Fruit fly (Drosophila melanogaster) whole organism, embryonic: Measurements from ENCODE around the gene neur.
A peak's percentile ranks its signal among the peaks of the same experiment; 100 is the strongest.

ENCODE experiments used
- B-H2 ChIP-seq: fragments of 200-800 bp; sonication (Bioruptor generic); optimal IDR thresholded peaks from 2 replicates; lab custom pipeline; 2018; ENCODE audit warnings: missing biosample characterization, mild to moderate bottlenecking, missing genetic modification characterization
- Bdp1 ChIP-seq: fragments of 200-800 bp; sonication (Bioruptor generic); optimal IDR thresholded peaks from 3 replicates; lab custom pipeline; 2016; ENCODE audit warnings: missing biosample characterization, missing genetic modification characterization
- Blimp-1 ChIP-seq: fragments of 200-800 bp; sonication (Bioruptor generic); optimal IDR thresholded peaks from 3 replicates; lab custom pipeline; 2018; ENCODE audit warnings: missing biosample characterization, missing genetic modification characterization, mild to moderate bottlenecking, moderate library complexity, missing genetic modification reagents
- CG10543 ChIP-seq: fragments of 200-800 bp; sonication (Bioruptor generic); optimal IDR thresholded peaks from 3 replicates; lab custom pipeline; 2017; ENCODE audit warnings: missing biosample characterization, mild to moderate bottlenecking, missing genetic modification characterization, moderate library complexity
- CG12769 ChIP-seq: fragments of 200-800 bp; sonication (Bioruptor generic); optimal IDR thresholded peaks from 2 replicates; lab custom pipeline; 2019; ENCODE audit warnings: missing biosample characterization, mild to moderate bottlenecking, missing genetic modification characterization, moderate library complexity
- CG13287 ChIP-seq: fragments of 200-800 bp; sonication (Bioruptor generic); IDR thresholded peaks from 2 replicates; pipeline ENCODE4 v1.3.6; 2022; ENCODE audit warnings: missing biosample characterization, missing genetic modification characterization; ENCODE audit not compliant: partially characterized antibody
- CG13894 ChIP-seq: fragments of 200-800 bp; sonication (Bioruptor generic); optimal IDR thresholded peaks from 3 replicates; lab custom pipeline; 2018; ENCODE audit warnings: missing biosample characterization, mild to moderate bottlenecking, missing genetic modification characterization, moderate library complexity
- CG14014 ChIP-seq: fragments of 200-800 bp; sonication (Bioruptor generic); IDR thresholded peaks from 2 replicates; pipeline ENCODE4 v1.3.6; 2022; ENCODE audit warnings: missing biosample characterization, missing genetic modification characterization
- CG16779 ChIP-seq: fragments of 200-800 bp; sonication (Bioruptor generic); IDR thresholded peaks from 2 replicates; pipeline ENCODE4 v1.3.6; 2022; ENCODE audit warnings: missing biosample characterization, missing genetic modification characterization
- CG17385 ChIP-seq: fragments of 200-800 bp; sonication (Bioruptor generic); optimal IDR thresholded peaks from 3 replicates; lab custom pipeline; 2018; ENCODE audit warnings: missing biosample characterization, mild to moderate bottlenecking, missing genetic modification characterization
- CG18476 ChIP-seq: fragments of 200-800 bp; sonication (Bioruptor generic); optimal IDR thresholded peaks from 2 replicates; lab custom pipeline; 2016; ENCODE audit warnings: missing biosample characterization, mild to moderate bottlenecking, missing genetic modification characterization
- CG2120 ChIP-seq: fragments of 200-800 bp; sonication (Bioruptor generic); optimal IDR thresholded peaks from 3 replicates; lab custom pipeline; 2016; ENCODE audit warnings: missing biosample characterization, missing genetic modification characterization
- CG30403 ChIP-seq: fragments of 200-800 bp; sonication (Bioruptor generic); optimal IDR thresholded peaks from 3 replicates; lab custom pipeline; 2016; ENCODE audit warnings: missing biosample characterization, missing genetic modification characterization
- CG6175 ChIP-seq: fragments of 200-800 bp; sonication (Bioruptor generic); IDR thresholded peaks from 3 replicates; pipeline ENCODE4 v1.3.6; 2022; ENCODE audit warnings: missing biosample characterization, missing genetic modification characterization
- CG6765 ChIP-seq: fragments of 200-800 bp; sonication (Bioruptor generic); optimal IDR thresholded peaks from 3 replicates; lab custom pipeline; 2017; ENCODE audit warnings: missing biosample characterization, mild to moderate bottlenecking, missing genetic modification characterization
- Dbx ChIP-seq: fragments of 200-800 bp; sonication (Bioruptor generic); IDR thresholded peaks from 3 replicates; pipeline ENCODE4 v1.3.6; 2022; ENCODE audit warnings: missing biosample characterization, missing genetic modification characterization
- Deaf1 ChIP-seq: fragments of 200-800 bp; optimal IDR thresholded peaks from 3 replicates; lab custom pipeline; 2019; ENCODE audit warnings: missing biosample characterization, mild to moderate bottlenecking, missing genetic modification characterization, moderate library complexity
- Doc2 ChIP-seq: fragments of 200-800 bp; sonication (Bioruptor generic); IDR thresholded peaks from 2 replicates; pipeline ENCODE4 v1.3.6; 2022; ENCODE audit warnings: missing biosample characterization, missing genetic modification characterization
- Eip74EF ChIP-seq, 2 experiments: fragments of 200-800 bp in 1 of 2; fragments of >200 bp in 1 of 2; sonication (Bioruptor generic) in 1 of 2; optimal IDR thresholded peaks; 2 replicates each; lab custom pipeline; 2017 to 2019; ENCODE audit warnings: missing biosample characterization in 2 of 2, missing genetic modification characterization in 2 of 2, mild to moderate bottlenecking in 1 of 2, moderate library complexity in 1 of 2
- Fer1 ChIP-seq: fragments of 200-800 bp; sonication (Bioruptor generic); optimal IDR thresholded peaks from 2 replicates; lab custom pipeline; 2017; ENCODE audit warnings: missing biosample characterization, mild to moderate bottlenecking, missing genetic modification characterization
- Pdp1 ChIP-seq, 2 experiments: fragments of 200-800 bp; sonication (Bioruptor generic); optimal IDR thresholded peaks; 3 replicates each; lab custom pipeline; 2016; ENCODE audit warnings: missing biosample characterization in 2 of 2, missing genetic modification characterization in 2 of 2, mild to moderate bottlenecking in 1 of 2, moderate library complexity in 1 of 2
- Ssrp ChIP-seq: fragments of 200-800 bp; sonication (Bioruptor generic); optimal IDR thresholded peaks from 2 replicates; lab custom pipeline; 2018; ENCODE audit warnings: missing biosample characterization, mild to moderate bottlenecking, missing genetic modification characterization, moderate library complexity
- abd-A ChIP-seq: fragments of 200-800 bp; sonication (Bioruptor generic); optimal IDR thresholded peaks from 3 replicates; lab custom pipeline; 2019; ENCODE audit warnings: missing biosample characterization, mild to moderate bottlenecking, missing genetic modification characterization, moderate library complexity
- cg ChIP-seq: fragments of 200-800 bp; sonication (Bioruptor generic); optimal IDR thresholded peaks from 3 replicates; lab custom pipeline; 2019; ENCODE audit warnings: missing biosample characterization, mild to moderate bottlenecking, missing genetic modification characterization, moderate library complexity
- chinmo ChIP-seq: fragments of 200-800 bp; sonication (Bioruptor generic); IDR thresholded peaks from 4 replicates; pipeline ENCODE4 v1.3.6; 2022; ENCODE audit warnings: missing biosample characterization, missing genetic modification characterization; ENCODE audit not compliant: partially characterized antibody
- danr ChIP-seq: fragments of 200-800 bp; sonication (Bioruptor generic); IDR thresholded peaks from 2 replicates; pipeline ENCODE4 v1.3.6; 2022; ENCODE audit warnings: missing biosample characterization, missing genetic modification characterization
- dati ChIP-seq: fragments of 200-800 bp; sonication (Bioruptor generic); IDR thresholded peaks from 2 replicates; pipeline ENCODE4 v1.3.6; 2022; ENCODE audit warnings: missing biosample characterization, missing genetic modification characterization
- emc ChIP-seq: fragments of 200-800 bp; sonication (Bioruptor generic); optimal IDR thresholded peaks from 2 replicates; lab custom pipeline; 2016; ENCODE audit warnings: missing biosample characterization, missing genetic modification characterization
- gem ChIP-seq: fragments of 200-800 bp; sonication (Bioruptor generic); optimal IDR thresholded peaks from 2 replicates; lab custom pipeline; 2019; ENCODE audit warnings: missing biosample characterization, mild to moderate bottlenecking, missing genetic modification characterization, moderate library complexity
- grn ChIP-seq: fragments of 200-800 bp; sonication (Bioruptor generic); optimal IDR thresholded peaks from 3 replicates; lab custom pipeline; 2017; ENCODE audit warnings: missing biosample characterization, missing genetic modification characterization
- gsb-n ChIP-seq: fragments of 200-800 bp; sonication (Bioruptor generic); optimal IDR thresholded peaks from 3 replicates; lab custom pipeline; 2018; ENCODE audit warnings: missing biosample characterization, mild to moderate bottlenecking, missing genetic modification characterization
- gt ChIP-seq: fragments of 200-800 bp; sonication (Bioruptor generic); IDR thresholded peaks from 2 replicates; pipeline ENCODE4 v1.3.6; 2022; ENCODE audit warnings: missing biosample characterization, missing genetic modification characterization
- kni ChIP-seq: fragments of 200-800 bp; sonication (Bioruptor generic); optimal IDR thresholded peaks from 3 replicates; lab custom pipeline; 2017; ENCODE audit warnings: mild to moderate bottlenecking, missing biosample characterization, missing genetic modification reagents, missing genetic modification characterization
- mld ChIP-seq: fragments of 200-800 bp; sonication (Bioruptor generic); IDR thresholded peaks from 3 replicates; pipeline ENCODE4 v1.3.6; 2022; ENCODE audit warnings: missing biosample characterization, missing genetic modification characterization; ENCODE audit not compliant: partially characterized antibody
- oc ChIP-seq: fragments of 200-800 bp; sonication (Bioruptor generic); optimal IDR thresholded peaks from 2 replicates; lab custom pipeline; 2018; ENCODE audit warnings: missing biosample characterization, mild to moderate bottlenecking, missing genetic modification characterization, moderate library complexity
- pnt ChIP-seq: fragments of 200-800 bp; sonication (Bioruptor generic); optimal IDR thresholded peaks from 3 replicates; lab custom pipeline; 2016; ENCODE audit warnings: missing biosample characterization, missing genetic modification characterization
- row ChIP-seq: fragments of 200-800 bp; sonication (Bioruptor generic); IDR thresholded peaks from 3 replicates; pipeline ENCODE4 v1.3.6; 2022; ENCODE audit warnings: missing biosample characterization, missing genetic modification characterization
- scrt ChIP-seq: fragments of 200-800 bp; sonication (Bioruptor generic); optimal IDR thresholded peaks from 2 replicates; lab custom pipeline; 2018; ENCODE audit warnings: missing biosample characterization, mild to moderate bottlenecking, missing genetic modification characterization, moderate library complexity
- sd ChIP-seq: fragments of 200-800 bp; sonication (Bioruptor generic); optimal IDR thresholded peaks from 3 replicates; lab custom pipeline; 2018; ENCODE audit warnings: missing biosample characterization, mild to moderate bottlenecking, missing genetic modification characterization, moderate library complexity
- sima ChIP-seq: fragments of 200-800 bp; sonication (Bioruptor generic); optimal IDR thresholded peaks from 2 replicates; lab custom pipeline; 2016; ENCODE audit warnings: missing biosample characterization, missing genetic modification characterization
- stc ChIP-seq: fragments of 200-800 bp; sonication (Bioruptor generic); IDR thresholded peaks from 2 replicates; pipeline ENCODE4 v1.3.6; 2022; ENCODE audit warnings: missing biosample characterization, missing genetic modification characterization
- wor ChIP-seq: fragments of 200-800 bp; sonication (Bioruptor generic); IDR thresholded peaks from 2 replicates; pipeline ENCODE4 v1.3.6; 2022; ENCODE audit warnings: missing biosample characterization, missing genetic modification characterization

The neur gene

DNA sequence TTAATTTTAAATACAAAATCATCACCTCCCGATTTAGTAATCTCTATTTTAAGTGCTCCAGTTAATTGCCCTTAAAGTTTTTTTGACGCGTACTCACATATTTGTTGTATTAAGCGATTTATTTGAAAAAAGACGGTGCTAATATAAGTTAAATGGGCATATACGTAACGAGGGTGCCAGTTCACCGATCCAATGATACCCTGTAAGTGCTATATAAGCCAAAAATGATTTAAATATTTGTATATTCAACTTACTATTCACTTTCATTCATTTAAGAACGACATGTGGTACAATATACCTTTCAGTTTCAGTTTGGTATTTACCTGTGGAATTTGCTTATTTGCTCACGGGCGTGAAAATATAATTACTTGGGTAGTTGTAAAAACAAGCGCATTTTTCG, 36.7 kb downstream of the neur start (continued):
- TF ChIP-seq CG6765 (GFP tag; lab: Kevin White, UChicago) (no peak), grn (GFP tag; lab: Kevin White, UChicago) (no peak), Ssrp (tag; lab: Kevin White, UChicago) (no peak), abd-A (tag; lab: Kevin White, UChicago) (no peak), CG17385 (no peak), row (peak; percentile 21; the same call in 1 of the 3 replicates), gem (tag; lab: Kevin White, UChicago) (no peak), CG30403 (GFP tag; lab: Kevin White, UChicago) (no peak), scrt (no peak), CG2120 (GFP tag; lab: Kevin White, UChicago) (peak; percentile 19), sima (GFP tag; lab: Kevin White, UChicago) (no peak), CG16779 (GFP tag; lab: Robert Waterston, UW) (no peak), cg (GFP tag; lab: Kevin White, UChicago) (no peak), mld (GFP tag; lab: Robert Waterston, UW) (no peak), emc (GFP tag; lab: Kevin White, UChicago) (no peak), dati (GFP tag; lab: Robert Waterston, UW) (no peak), CG6175 (GFP tag; lab: Robert Waterston, UW) (no peak), Bdp1 (GFP tag; lab: Kevin White, UChicago) (no peak)
- TF ChIP-seq, all 482 proteins: peak for 8

- TF ChIP-seq danr (GFP tag; lab: Robert Waterston, UW) (no peak), kni (peak; percentile 72), sd (tag; lab: Kevin White, UChicago) (peak; percentile 89), B-H2 (GFP tag; lab: Kevin White, UChicago) (peak; percentile 37), Blimp-1 (GFP tag; lab: Kevin White, UChicago) (peak; percentile 72), wor (GFP tag; lab: Robert Waterston, UW) (no peak), oc (tag; lab: Kevin White, UChicago) (peak; percentile 63), Eip74EF (GFP tag; optimal IDR thresholded peaks at IDR 0.05; lab: Kevin White, UChicago) (no peak), Doc2 (GFP tag; lab: Robert Waterston, UW) (no peak), pnt (GFP tag; lab: Kevin White, UChicago) (no peak), CG13894 (tag; lab: Kevin White, UChicago) (peak; percentile 40), gt (GFP tag; lab: Robert Waterston, UW) (no peak), CG12769 (peak; percentile 89), CG10543 (GFP tag; lab: Kevin White, UChicago) (peak; percentile 11), stc (GFP tag; lab: Robert Waterston, UW) (0 out of 2 replicates have a peak, but pooled peaks have one; percentile 11), Deaf1 (tag; lab: Kevin White, UChicago) (peak; percentile 87), CG14014 (GFP tag; lab: Robert Waterston, UW) (no peak), CG13287 (GFP tag; lab: Robert Waterston, UW) (peak; percentile 25; the same call in 1 of the 2 replicates), CG18476 (GFP tag; lab: Kevin White, UChicago) (no peak), Dbx (peak; percentile 14; the same call in 1 of the 3 replicates), Pdp1 (GFP tag; optimal IDR thresholded peaks at IDR 0.05; lab: Kevin White, UChicago) (peak in 1 of 2 experiments; percentile 9), gsb-n (peak; percentile 2), chinmo (GFP tag; lab: Robert Waterston, UW) (0 out of 4 replicates have a peak, but pooled peaks have one; percentile 43), Fer1 (no peak)
These were observed 37.5 kb downstream of the neur start for dm6 chr3R:9001720-9002240.
